Worm (Caenorhabditis elegans): Measurements from ENCODE around the gene octr-1.

DNA sequence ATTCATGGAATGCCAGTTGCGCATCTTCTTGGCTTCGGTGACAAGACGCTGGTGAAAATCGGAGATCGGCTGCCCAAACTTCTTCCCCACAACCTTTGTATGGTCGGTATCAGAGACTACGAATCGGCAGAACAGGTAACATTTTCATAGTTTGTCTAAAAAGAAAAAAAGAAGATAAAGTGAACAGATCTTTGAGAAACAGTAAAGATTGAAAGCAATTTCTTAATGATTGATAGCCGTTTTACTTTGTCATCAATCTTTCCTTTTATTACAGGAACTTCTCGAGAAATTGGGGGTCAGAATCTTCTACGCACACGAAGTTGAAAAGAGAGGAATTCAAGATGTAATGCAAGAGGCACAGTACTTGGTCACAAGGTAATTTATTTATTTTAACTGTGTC, 20.0 kb upstream of the octr-1 start:
- TF ChIP-seq K09A11.1 (tag; optimal IDR thresholded peaks at IDR 0.05; ENCODE audit: insufficient read depth): no peak
- no peak for TF ChIP-seq lin-11 (tag; optimal IDR thresholded peaks at IDR 0.05)
- no peak for TF ChIP-seq hlh-30 (tag; optimal IDR thresholded peaks at IDR 0.05; ENCODE audit: insufficient read depth)
- TF ChIP-seq unc-42 (tag; optimal IDR thresholded peaks at IDR 0.05): no peak
